Fruit fly (Drosophila melanogaster) whole organism, embryonic: ENCODE results near the gene Stat92E.

ENCODE experiments used
- Atf3 ChIP-seq: fragments of 200-800 bp; sonication (Bioruptor generic); optimal IDR thresholded peaks from 3 replicates; lab custom pipeline; 2016; ENCODE audit warnings: missing biosample characterization, missing genetic modification characterization
- CG10654 ChIP-seq: fragments of 200-800 bp; sonication (Bioruptor generic); optimal IDR thresholded peaks from 2 replicates; lab custom pipeline; 2016; ENCODE audit warnings: missing biosample characterization, missing genetic modification characterization
- CG12942 ChIP-seq: fragments of 200-800 bp; sonication (Bioruptor generic); optimal IDR thresholded peaks from 3 replicates; lab custom pipeline; 2016; ENCODE audit warnings: missing biosample characterization, missing genetic modification characterization
- CG13123 ChIP-seq: fragments of 200-800 bp; sonication (Bioruptor generic); optimal IDR thresholded peaks from 2 replicates; lab custom pipeline; 2016; ENCODE audit warnings: missing biosample characterization, missing genetic modification characterization
- CG14050 ChIP-seq: fragments of 200-800 bp; sonication (Bioruptor generic); IDR thresholded peaks from 3 replicates; pipeline ENCODE4 v1.3.6; 2022; ENCODE audit warnings: missing biosample characterization, missing genetic modification characterization
- CG14710 ChIP-seq: fragments of 200-800 bp; sonication (Bioruptor generic); optimal IDR thresholded peaks from 3 replicates; lab custom pipeline; 2019; ENCODE audit warnings: missing biosample characterization, mild to moderate bottlenecking, missing genetic modification characterization, moderate library complexity
- CG1603 ChIP-seq: fragments of 200-800 bp; sonication (Bioruptor generic); optimal IDR thresholded peaks from 2 replicates; lab custom pipeline; 2019; ENCODE audit warnings: missing biosample characterization, mild to moderate bottlenecking, missing genetic modification characterization, moderate library complexity
- CG17802 ChIP-seq: fragments of 200-800 bp; sonication (Bioruptor generic); optimal IDR thresholded peaks from 2 replicates; lab custom pipeline; 2018; ENCODE audit warnings: missing biosample characterization, mild to moderate bottlenecking, missing genetic modification characterization, moderate library complexity
- CG2875 ChIP-seq: fragments of 200-800 bp; sonication (Bioruptor generic); optimal IDR thresholded peaks from 2 replicates; lab custom pipeline; 2017; ENCODE audit warnings: missing biosample characterization, mild to moderate bottlenecking, missing genetic modification characterization, missing genetic modification reagents
- CG32767 ChIP-seq: fragments of 200-800 bp; sonication (Bioruptor generic); IDR thresholded peaks from 2 replicates; pipeline ENCODE4 v1.3.6; 2022; ENCODE audit warnings: missing biosample characterization, missing genetic modification characterization
- CG5953 ChIP-seq: fragments of 200-800 bp; sonication (Bioruptor generic); IDR thresholded peaks from 2 replicates; pipeline ENCODE4 v1.3.6; 2022; ENCODE audit warnings: missing biosample characterization, missing genetic modification characterization
- CG7786 ChIP-seq: fragments of 200-800 bp; sonication (Bioruptor generic); optimal IDR thresholded peaks from 2 replicates; lab custom pipeline; 2016; ENCODE audit warnings: missing biosample characterization, missing genetic modification characterization
- CG7987 ChIP-seq: fragments of 200-800 bp; sonication (Bioruptor generic); optimal IDR thresholded peaks from 2 replicates; lab custom pipeline; 2018; ENCODE audit warnings: missing biosample characterization, mild to moderate bottlenecking, missing genetic modification characterization, moderate library complexity
- CG8359 ChIP-seq: fragments of 200-800 bp; sonication (Bioruptor generic); optimal IDR thresholded peaks from 2 replicates; lab custom pipeline; 2017; ENCODE audit warnings: missing biosample characterization, mild to moderate bottlenecking, missing genetic modification characterization, borderline replicate concordance
- CG8388 ChIP-seq: fragments of 200-800 bp; sonication (Bioruptor generic); optimal IDR thresholded peaks from 2 replicates; lab custom pipeline; 2019; ENCODE audit warnings: missing biosample characterization, mild to moderate bottlenecking, missing genetic modification characterization, moderate library complexity
- CG8478 ChIP-seq: fragments of >200 bp; optimal IDR thresholded peaks from 2 replicates; lab custom pipeline; 2018
- Dip3 ChIP-seq: fragments of 200-800 bp; sonication (Bioruptor generic); optimal IDR thresholded peaks from 3 replicates; lab custom pipeline; 2016; ENCODE audit warnings: missing biosample characterization, missing genetic modification characterization
- Dref ChIP-seq: fragments of 200-800 bp; sonication (Bioruptor generic); IDR thresholded peaks from 2 replicates; pipeline ENCODE4 v1.3.6; 2022; ENCODE audit warnings: missing biosample characterization, missing genetic modification characterization
- GATAe ChIP-seq: fragments of 200-800 bp; sonication (Bioruptor generic); conservative IDR thresholded peaks from 2 replicates; pipeline ENCODE4 v1.3.6; 2022; ENCODE audit warnings: missing biosample characterization, missing genetic modification characterization
- HHEX ChIP-seq: fragments of 200-800 bp; sonication (Bioruptor generic); optimal IDR thresholded peaks from 3 replicates; lab custom pipeline; 2017; ENCODE audit warnings: missing biosample characterization, mild to moderate bottlenecking, missing genetic modification characterization, missing genetic modification reagents
- MESR4 ChIP-seq: fragments of 200-800 bp; sonication (Bioruptor generic); optimal IDR thresholded peaks from 2 replicates; lab custom pipeline; 2018; ENCODE audit warnings: missing biosample characterization, mild to moderate bottlenecking, missing genetic modification characterization, moderate library complexity
- Mes4 ChIP-seq: fragments of 200-800 bp; sonication (Bioruptor generic); optimal IDR thresholded peaks from 2 replicates; lab custom pipeline; 2016; ENCODE audit warnings: missing biosample characterization, missing genetic modification characterization
- Mrtf ChIP-seq: fragments of 200-800 bp; sonication (Bioruptor generic); IDR thresholded peaks from 3 replicates; pipeline ENCODE4 v1.3.6; 2022; ENCODE audit warnings: missing biosample characterization, missing genetic modification characterization
- NC2α ChIP-seq: fragments of 200-800 bp; sonication (Bioruptor generic); optimal IDR thresholded peaks from 2 replicates; lab custom pipeline; 2016; ENCODE audit warnings: missing biosample characterization, missing genetic modification characterization
- Sox102F ChIP-seq: fragments of 200-800 bp; sonication (Bioruptor generic); optimal IDR thresholded peaks from 2 replicates; lab custom pipeline; 2018; ENCODE audit warnings: missing biosample characterization, mild to moderate bottlenecking, missing genetic modification characterization, moderate library complexity
- Xbp1 ChIP-seq: fragments of 200-800 bp; sonication (Bioruptor generic); optimal IDR thresholded peaks from 3 replicates; lab custom pipeline; 2016; ENCODE audit warnings: missing biosample characterization, mild to moderate bottlenecking, missing genetic modification characterization
- al ChIP-seq: fragments of 200-800 bp; sonication (Bioruptor generic); IDR thresholded peaks from 2 replicates; pipeline ENCODE4 v1.3.6; 2022; ENCODE audit warnings: missing biosample characterization, missing genetic modification characterization
- amos ChIP-seq: fragments of 200-800 bp; sonication (Bioruptor generic); IDR thresholded peaks from 2 replicates; pipeline ENCODE4 v1.3.6; 2022; ENCODE audit warnings: missing biosample characterization, missing genetic modification characterization; ENCODE audit not compliant: partially characterized antibody
- ash1 ChIP-seq: fragments of 200-800 bp; sonication (Bioruptor generic); optimal IDR thresholded peaks from 2 replicates; lab custom pipeline; 2018; ENCODE audit warnings: missing biosample characterization, mild to moderate bottlenecking, missing genetic modification characterization
- bsh ChIP-seq, 2 experiments: fragments of 200-800 bp; sonication (Bioruptor generic); optimal IDR thresholded peaks; 2 replicates each; lab custom pipeline; 2017 to 2018; ENCODE audit warnings: mild to moderate bottlenecking in 2 of 2, missing biosample characterization in 2 of 2, missing genetic modification characterization in 2 of 2, moderate library complexity in 1 of 2
- btn ChIP-seq: fragments of 200-800 bp; sonication (Bioruptor generic); optimal IDR thresholded peaks from 2 replicates; lab custom pipeline; 2016; ENCODE audit warnings: missing biosample characterization, missing genetic modification characterization
- ci ChIP-seq: fragments of 200-800 bp; sonication (Bioruptor generic); IDR thresholded peaks from 3 replicates; pipeline ENCODE4 v1.3.6; 2022; ENCODE audit warnings: missing biosample characterization, missing genetic modification characterization
- dan ChIP-seq: fragments of 200-800 bp; sonication (Bioruptor generic); IDR thresholded peaks from 2 replicates; pipeline ENCODE4 v1.3.6; 2022; ENCODE audit warnings: missing biosample characterization, missing genetic modification characterization
- disco-r ChIP-seq: fragments of 200-800 bp; sonication (Bioruptor generic); optimal IDR thresholded peaks from 2 replicates; lab custom pipeline; 2016; ENCODE audit warnings: missing biosample characterization, missing genetic modification characterization
- exex ChIP-seq: fragments of 200-800 bp; sonication (Bioruptor generic); optimal IDR thresholded peaks from 4 replicates; lab custom pipeline; 2018; ENCODE audit warnings: missing biosample characterization, mild to moderate bottlenecking, missing genetic modification characterization, moderate library complexity
- fd3F ChIP-seq: fragments of 200-800 bp; sonication (Bioruptor generic); optimal IDR thresholded peaks from 2 replicates; lab custom pipeline; 2018; ENCODE audit warnings: missing biosample characterization, mild to moderate bottlenecking, missing genetic modification characterization, moderate library complexity
- fu2 ChIP-seq: fragments of 200-800 bp; sonication (Bioruptor generic); optimal IDR thresholded peaks from 2 replicates; lab custom pipeline; 2016; ENCODE audit warnings: missing biosample characterization, missing genetic modification characterization
- gfzf ChIP-seq: fragments of 200-800 bp; sonication (Bioruptor generic); optimal IDR thresholded peaks from 2 replicates; lab custom pipeline; 2016; ENCODE audit warnings: missing biosample characterization, mild to moderate bottlenecking, missing genetic modification characterization, moderate library complexity
- kah ChIP-seq: fragments of 200-800 bp; sonication (Bioruptor generic); optimal IDR thresholded peaks from 2 replicates; lab custom pipeline; 2018; ENCODE audit warnings: missing biosample characterization, mild to moderate bottlenecking, missing genetic modification characterization
- lilli ChIP-seq: fragments of 200-800 bp; sonication (Bioruptor generic); optimal IDR thresholded peaks from 3 replicates; lab custom pipeline; 2016; ENCODE audit warnings: missing biosample characterization, missing genetic modification characterization
- mam ChIP-seq: fragments of 200-800 bp; sonication (Bioruptor generic); optimal IDR thresholded peaks from 3 replicates; lab custom pipeline; 2016; ENCODE audit warnings: missing biosample characterization, missing genetic modification characterization
- mld ChIP-seq: fragments of 200-800 bp; sonication (Bioruptor generic); IDR thresholded peaks from 3 replicates; pipeline ENCODE4 v1.3.6; 2022; ENCODE audit warnings: missing biosample characterization, missing genetic modification characterization; ENCODE audit not compliant: partially characterized antibody
- nerfin-2 ChIP-seq: fragments of 200-800 bp; sonication (Bioruptor generic); IDR thresholded peaks from 2 replicates; pipeline ENCODE4 v1.3.6; 2022; ENCODE audit warnings: missing biosample characterization, missing genetic modification characterization; ENCODE audit not compliant: partially characterized antibody
- pan ChIP-seq, 4 experiments: fragments of >200 bp in 3 of 4; fragments of 200-800 bp in 1 of 4; sonication (Bioruptor generic) in 1 of 4; optimal IDR thresholded peaks in 3 of 4; IDR thresholded peaks in 1 of 4; 2 replicates each; pipeline versions ENCODE4 v1.3.6 to Lab custom; 2017 to 2022; ENCODE audit warnings: missing biosample characterization in 2 of 4, missing genetic modification characterization in 2 of 4, mixed read lengths in 1 of 4
- seq ChIP-seq: fragments of 200-800 bp; sonication (Bioruptor generic); IDR thresholded peaks from 2 replicates; pipeline ENCODE4 v1.3.6; 2022; ENCODE audit warnings: missing biosample characterization, missing genetic modification characterization
- ssp ChIP-seq: fragments of 200-800 bp; sonication (Bioruptor generic); IDR thresholded peaks from 2 replicates; pipeline ENCODE4 v1.3.6; 2022; ENCODE audit warnings: missing biosample characterization, missing genetic modification characterization
- vfl ChIP-seq: fragments of 200-800 bp; sonication (Bioruptor generic); optimal IDR thresholded peaks from 2 replicates; lab custom pipeline; 2016; ENCODE audit warnings: missing biosample characterization, missing genetic modification characterization

Stat92E gene

DNA sequence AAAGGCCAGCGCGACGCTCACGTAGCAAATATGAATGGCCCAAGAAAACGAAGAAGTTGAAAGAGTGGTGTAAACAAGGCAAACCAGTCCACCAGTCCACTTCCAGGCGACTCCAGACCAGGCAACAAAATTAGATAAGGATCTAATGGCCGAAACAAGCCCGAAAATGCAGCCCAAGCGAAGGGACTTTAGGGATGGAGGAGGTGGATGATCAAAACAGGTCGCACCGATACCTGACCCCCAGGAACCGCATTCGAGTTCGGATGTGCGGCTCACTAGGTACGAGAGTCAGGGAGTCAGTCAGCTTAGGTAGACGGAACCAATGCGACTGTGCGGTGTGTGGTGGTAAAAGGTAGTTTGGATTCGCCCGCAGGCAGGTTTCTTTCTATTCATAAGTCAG, 8.9 kb downstream of the Stat92E start (continued):
- TF ChIP-seq pan (optimal IDR thresholded peaks at IDR 0.05; lab: Kevin White, UChicago) (no peak), pan (GFP tag; optimal IDR thresholded peaks at IDR 0.05 in 1 of 2, IDR thresholded peaks at IDR 0.05 in 1 of 2) (no peak), vfl (GFP tag; lab: Kevin White, UChicago) (peak; percentile 26), NC2α (no peak), CG7786 (GFP tag; lab: Kevin White, UChicago) (no peak), CG14710 (no peak), CG32767 (GFP tag; lab: Robert Waterston, UW) (no peak)

DNA sequence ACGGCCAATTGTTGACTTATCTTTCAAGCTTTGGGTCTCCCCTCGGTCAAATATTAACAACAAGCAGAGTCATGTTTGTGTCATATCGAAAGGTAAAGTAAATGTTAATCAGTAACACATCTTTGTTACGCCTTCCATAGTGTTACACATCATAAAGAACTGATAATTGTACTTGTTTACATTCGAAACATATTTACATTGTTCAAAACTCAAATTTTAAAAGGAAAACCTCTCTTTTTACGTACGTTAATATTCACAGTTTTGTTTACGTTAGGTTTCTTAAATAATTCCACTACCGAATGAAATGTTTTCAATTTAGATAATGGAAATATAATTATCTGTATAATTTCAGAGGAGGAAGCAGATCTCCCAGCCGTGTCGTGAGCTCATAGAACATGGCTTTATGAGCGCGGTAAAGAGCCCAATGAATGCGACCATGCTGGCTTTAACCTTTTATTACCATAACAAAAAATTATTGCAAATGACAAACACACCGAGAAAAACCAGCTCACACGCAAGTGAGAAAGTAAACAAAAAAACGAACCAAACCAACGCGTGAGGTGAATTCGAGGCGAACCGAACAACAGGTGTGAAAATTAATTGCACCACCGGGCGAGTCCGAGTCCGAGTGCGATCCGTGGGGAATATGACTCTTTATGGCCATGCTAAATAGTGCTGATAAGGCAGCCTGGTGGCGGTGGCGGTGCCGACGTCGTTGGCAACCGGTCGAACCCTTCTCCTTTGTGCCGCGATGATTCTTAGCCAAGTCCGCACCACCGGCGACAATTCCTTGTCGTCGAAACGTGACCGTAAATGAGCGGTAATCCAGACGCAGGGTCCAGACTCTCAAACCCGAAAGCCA, 9.6 kb downstream of the Stat92E start:
- TF ChIP-seq CG17802 = no peak
- peak; percentile 56 for TF ChIP-seq kah (GFP tag; lab: Kevin White, UChicago)
- TF ChIP-seq CG2875 (GFP tag; lab: Kevin White, UChicago) = peak; percentile 58
- TF ChIP-seq CG12942 = no peak
- TF ChIP-seq exex (tag; lab: Kevin White, UChicago) = no peak
- TF ChIP-seq nerfin-2 (GFP tag; lab: Robert Waterston, UW) = no peak
- TF ChIP-seq ci (GFP tag; lab: Robert Waterston, UW) = 0 out of 3 replicates have a peak, but pooled peaks have one; percentile 43
- peak; percentile 18 for TF ChIP-seq Mes4 (GFP tag; lab: Kevin White, UChicago)
- TF ChIP-seq seq = no peak; the same call in 1 of the 2 replicates
- TF ChIP-seq al (GFP tag; lab: Robert Waterston, UW) = no peak
- TF ChIP-seq fd3F (GFP tag; lab: Kevin White, UChicago) = no peak
- no peak for TF ChIP-seq Atf3 (GFP tag; lab: Kevin White, UChicago)
- no peak for TF ChIP-seq fu2 (GFP tag; lab: Kevin White, UChicago)
- TF ChIP-seq GATAe (GFP tag; lab: Robert Waterston, UW) = no peak
- TF ChIP-seq lilli = no peak
- TF ChIP-seq CG13123 (GFP tag; lab: Kevin White, UChicago) = peak; percentile 38
- TF ChIP-seq ash1 (GFP tag; lab: Kevin White, UChicago) = no peak
- TF ChIP-seq CG1603 = peak; percentile 48
- TF ChIP-seq Xbp1 (GFP tag; lab: Kevin White, UChicago) = no peak
- TF ChIP-seq gfzf (GFP tag; lab: Kevin White, UChicago) = no peak
- no peak for TF ChIP-seq dan (GFP tag; lab: Robert Waterston, UW)
- TF ChIP-seq CG8388 (GFP tag; lab: Kevin White, UChicago) = peak; percentile 21
- TF ChIP-seq amos = no peak
- no peak for TF ChIP-seq mam (GFP tag; lab: Kevin White, UChicago)
- peak; percentile 19 for TF ChIP-seq CG10654 (GFP tag; lab: Kevin White, UChicago)
- no peak for TF ChIP-seq CG7987 (GFP tag; lab: Kevin White, UChicago)
- no peak for TF ChIP-seq CG5953 (GFP tag; lab: Robert Waterston, UW)
- TF ChIP-seq btn = no peak
- TF ChIP-seq HHEX (GFP tag; lab: Kevin White, UChicago) = peak; percentile 51
- TF ChIP-seq Dip3 (GFP tag; lab: Kevin White, UChicago) = no peak
- no peak for TF ChIP-seq MESR4 (GFP tag; lab: Kevin White, UChicago)
- TF ChIP-seq Sox102F (GFP tag; lab: Kevin White, UChicago) = peak; percentile 33
- TF ChIP-seq disco-r = peak; percentile 21
- no peak for TF ChIP-seq Dref (GFP tag; lab: Robert Waterston, UW)
- TF ChIP-seq CG8359 (GFP tag; lab: Kevin White, UChicago) = peak; percentile 5
- TF ChIP-seq ssp (GFP tag; lab: Robert Waterston, UW) = no peak
- no peak for TF ChIP-seq mld (GFP tag; lab: Robert Waterston, UW)
- no peak for TF ChIP-seq Mrtf (GFP tag; lab: Robert Waterston, UW)
- TF ChIP-seq CG14050 (GFP tag; lab: Robert Waterston, UW) = no peak
- TF ChIP-seq CG8478 (lab: Kevin White, UChicago) = no peak
- TF ChIP-seq bsh (GFP tag; optimal IDR thresholded peaks at IDR 0.05; lab: Kevin White, UChicago) = no peak
